Fruit fly (Drosophila melanogaster) whole organism, prepupa: ENCODE data around the gene CG43179.

Source experiments
- Blimp-1 ChIP-seq: fragments of 200-800 bp; sonication (Bioruptor generic); optimal IDR thresholded peaks from 3 replicates; lab custom pipeline; 2017; ENCODE audit warnings: missing biosample characterization, missing genetic modification characterization, mild to moderate bottlenecking, moderate library complexity, missing genetic modification reagents
- CG11902 ChIP-seq: fragments of 200-800 bp; sonication (Bioruptor generic); optimal IDR thresholded peaks from 3 replicates; lab custom pipeline; 2016; ENCODE audit warnings: missing biosample characterization, missing genetic modification characterization
- CG15336 ChIP-seq: fragments of 200-800 bp; sonication (Bioruptor generic); IDR thresholded peaks from 2 replicates; pipeline ENCODE4 v1.3.6; 2022; ENCODE audit warnings: missing biosample characterization, missing genetic modification characterization
- CG1621 ChIP-seq: fragments of 200-800 bp; sonication (Bioruptor generic); optimal IDR thresholded peaks from 3 replicates; lab custom pipeline; 2018; ENCODE audit warnings: missing biosample characterization, mild to moderate bottlenecking, missing genetic modification characterization
- CG16779 ChIP-seq: fragments of 200-800 bp; sonication (Bioruptor generic); optimal IDR thresholded peaks from 3 replicates; lab custom pipeline; 2017; ENCODE audit warnings: missing biosample characterization, mild to moderate bottlenecking, missing genetic modification characterization
- CG3032 ChIP-seq: fragments of 200-800 bp; optimal IDR thresholded peaks from 2 replicates; lab custom pipeline; 2019; ENCODE audit warnings: missing biosample characterization, mild to moderate bottlenecking, missing genetic modification characterization, moderate library complexity
- CG31627 ChIP-seq: fragments of 200-800 bp; sonication (Bioruptor generic); optimal IDR thresholded peaks from 3 replicates; lab custom pipeline; 2016; ENCODE audit warnings: missing biosample characterization, missing genetic modification characterization
- CG32006 ChIP-seq: fragments of 200-800 bp; sonication (Bioruptor generic); optimal IDR thresholded peaks from 3 replicates; lab custom pipeline; 2017; ENCODE audit warnings: missing biosample characterization, mild to moderate bottlenecking, missing genetic modification characterization
- CG34406 ChIP-seq: fragments of 200-800 bp; sonication (Bioruptor generic); optimal IDR thresholded peaks from 3 replicates; lab custom pipeline; 2016; ENCODE audit warnings: missing biosample characterization, missing genetic modification characterization
- CG3919 ChIP-seq: fragments of 200-800 bp; sonication (Bioruptor generic); optimal IDR thresholded peaks from 3 replicates; lab custom pipeline; 2016; ENCODE audit warnings: missing biosample characterization, missing genetic modification characterization
- CG4318 ChIP-seq: fragments of 200-800 bp; sonication (Bioruptor generic); optimal IDR thresholded peaks from 3 replicates; lab custom pipeline; 2017; ENCODE audit warnings: missing biosample characterization, mild to moderate bottlenecking, missing genetic modification characterization
- CG6163 ChIP-seq: fragments of 200-800 bp; sonication (Bioruptor generic); IDR thresholded peaks from 3 replicates; pipeline ENCODE4 v1.3.6; 2022; ENCODE audit warnings: missing biosample characterization, missing genetic modification characterization
- CG6276 ChIP-seq: fragments of 200-800 bp; sonication (Bioruptor generic); optimal IDR thresholded peaks from 2 replicates; lab custom pipeline; 2017; ENCODE audit warnings: missing biosample characterization, mild to moderate bottlenecking, missing genetic modification characterization
- CG6808 ChIP-seq: fragments of 200-800 bp; sonication (Bioruptor generic); optimal IDR thresholded peaks from 3 replicates; lab custom pipeline; 2017; ENCODE audit warnings: missing biosample characterization, missing genetic modification characterization, mild to moderate bottlenecking, moderate library complexity, missing genetic modification reagents
- CG7368 ChIP-seq: fragments of 200-800 bp; sonication (Bioruptor generic); optimal IDR thresholded peaks from 3 replicates; lab custom pipeline; 2016; ENCODE audit warnings: missing biosample characterization, missing genetic modification characterization
- CG8119 ChIP-seq: fragments of 200-800 bp; sonication (Bioruptor generic); IDR thresholded peaks from 3 replicates; pipeline ENCODE4 v1.3.6; 2022; ENCODE audit warnings: missing biosample characterization, missing genetic modification characterization
- CG8319 ChIP-seq: fragments of 200-800 bp; sonication (Bioruptor generic); optimal IDR thresholded peaks from 3 replicates; lab custom pipeline; 2016; ENCODE audit warnings: missing biosample characterization, missing genetic modification characterization
- CG9139 ChIP-seq: fragments of 200-800 bp; sonication (Bioruptor generic); optimal IDR thresholded peaks from 3 replicates; lab custom pipeline; 2017; ENCODE audit warnings: missing biosample characterization, mild to moderate bottlenecking, missing genetic modification characterization
- Eip75B ChIP-seq: fragments of 200-800 bp; sonication (Bioruptor generic); optimal IDR thresholded peaks from 3 replicates; lab custom pipeline; 2016; ENCODE audit warnings: missing biosample characterization, missing genetic modification characterization
- Eip78C ChIP-seq: fragments of 200-800 bp; sonication (Bioruptor generic); peaks from one replicate; lab custom pipeline; 2016; ENCODE audit warnings: missing biosample characterization, missing genetic modification characterization
- Eip93F ChIP-seq: fragments of 200-800 bp; sonication (Bioruptor generic); optimal IDR thresholded peaks from 2 replicates; lab custom pipeline; 2016; ENCODE audit warnings: missing biosample characterization, mild to moderate bottlenecking, missing genetic modification characterization
- Ets21C ChIP-seq: fragments of 200-800 bp; sonication (Bioruptor generic); optimal IDR thresholded peaks from 3 replicates; lab custom pipeline; 2016; ENCODE audit warnings: missing biosample characterization, missing genetic modification characterization
- Ets96B ChIP-seq: fragments of 200-800 bp; optimal IDR thresholded peaks from 2 replicates; lab custom pipeline; 2019; ENCODE audit warnings: missing biosample characterization, mild to moderate bottlenecking, missing genetic modification characterization, moderate library complexity
- Hr39 ChIP-seq: fragments of 200-800 bp; sonication (Bioruptor generic); optimal IDR thresholded peaks from 2 replicates; lab custom pipeline; 2016; ENCODE audit warnings: missing biosample characterization, missing genetic modification characterization
- Hr4 ChIP-seq: fragments of 200-800 bp; sonication (Bioruptor generic); optimal IDR thresholded peaks from 3 replicates; lab custom pipeline; 2016; ENCODE audit warnings: missing biosample characterization, missing genetic modification characterization
- Lpt ChIP-seq: fragments of 200-800 bp; sonication (Bioruptor generic); optimal IDR thresholded peaks from 3 replicates; lab custom pipeline; 2016; ENCODE audit warnings: missing biosample characterization, missing genetic modification characterization
- OdsH ChIP-seq: fragments of 200-800 bp; sonication (Bioruptor generic); optimal IDR thresholded peaks from 3 replicates; lab custom pipeline; 2016; ENCODE audit warnings: missing biosample characterization, missing genetic modification characterization
- Smox ChIP-seq: fragments of 200-800 bp; sonication (Bioruptor generic); optimal IDR thresholded peaks from 3 replicates; lab custom pipeline; 2016; ENCODE audit warnings: missing biosample characterization, missing genetic modification characterization
- Sox14 ChIP-seq: fragments of 200-800 bp; sonication (Bioruptor generic); optimal IDR thresholded peaks from 3 replicates; lab custom pipeline; 2016; ENCODE audit warnings: missing biosample characterization, missing genetic modification characterization
- Sox15 ChIP-seq: fragments of 200-800 bp; sonication (Bioruptor generic); optimal IDR thresholded peaks from 3 replicates; lab custom pipeline; 2016; ENCODE audit warnings: missing biosample characterization, missing genetic modification characterization
- achi ChIP-seq: fragments of 200-800 bp; sonication (Bioruptor generic); optimal IDR thresholded peaks from 3 replicates; lab custom pipeline; 2016; ENCODE audit warnings: missing biosample characterization, missing genetic modification characterization
- acj6 ChIP-seq: fragments of 200-800 bp; sonication (Bioruptor generic); optimal IDR thresholded peaks from 3 replicates; lab custom pipeline; 2016; ENCODE audit warnings: missing biosample characterization, missing genetic modification characterization
- cyc ChIP-seq: fragments of 200-800 bp; sonication (Bioruptor generic); optimal IDR thresholded peaks from 3 replicates; lab custom pipeline; 2016; ENCODE audit warnings: missing biosample characterization, missing genetic modification characterization
- dac ChIP-seq: fragments of 200-800 bp; sonication (Bioruptor generic); optimal IDR thresholded peaks from 2 replicates; lab custom pipeline; 2017; ENCODE audit warnings: missing biosample characterization, mild to moderate bottlenecking, missing genetic modification characterization
- eg ChIP-seq: fragments of 200-800 bp; sonication (Bioruptor generic); IDR thresholded peaks from 3 replicates; pipeline ENCODE4 v1.3.6; 2022; ENCODE audit warnings: missing biosample characterization, missing genetic modification characterization
- esn ChIP-seq: fragments of 200-800 bp; sonication (Bioruptor generic); optimal IDR thresholded peaks from 2 replicates; lab custom pipeline; 2016; ENCODE audit warnings: missing biosample characterization, mild to moderate bottlenecking, missing genetic modification characterization, moderate library complexity
- fd59A ChIP-seq: fragments of 200-800 bp; sonication (Bioruptor generic); optimal IDR thresholded peaks from 2 replicates; lab custom pipeline; 2017; ENCODE audit warnings: missing biosample characterization, mild to moderate bottlenecking, missing genetic modification characterization, missing genetic modification reagents
- fd85E ChIP-seq: fragments of 200-800 bp; sonication (Bioruptor generic); optimal IDR thresholded peaks from 3 replicates; lab custom pipeline; 2016; ENCODE audit warnings: missing biosample characterization, missing genetic modification characterization
- fkh ChIP-seq: fragments of 200-800 bp; sonication (Bioruptor generic); optimal IDR thresholded peaks from 3 replicates; lab custom pipeline; 2017; ENCODE audit warnings: missing biosample characterization, mild to moderate bottlenecking, missing genetic modification characterization, moderate library complexity
- lz ChIP-seq: fragments of 200-800 bp; sonication (Bioruptor generic); optimal IDR thresholded peaks from 3 replicates; lab custom pipeline; 2016; ENCODE audit warnings: missing biosample characterization, missing genetic modification characterization
- net ChIP-seq: fragments of 200-800 bp; sonication (Bioruptor generic); optimal IDR thresholded peaks from 3 replicates; lab custom pipeline; 2016; ENCODE audit warnings: missing biosample characterization, missing genetic modification characterization
- pdm3 ChIP-seq: fragments of 200-800 bp; sonication (Bioruptor generic); optimal IDR thresholded peaks from 3 replicates; lab custom pipeline; 2016; ENCODE audit warnings: missing biosample characterization, missing genetic modification characterization
- salr ChIP-seq, 2 experiments: fragments of 200-800 bp; sonication (Bioruptor generic); optimal IDR thresholded peaks; 3 replicates each; lab custom pipeline; 2016 to 2018; ENCODE audit warnings: missing biosample characterization in 2 of 2, missing genetic modification characterization in 2 of 2, mild to moderate bottlenecking in 1 of 2
- ss ChIP-seq, 2 experiments: fragments of 200-800 bp; sonication (Bioruptor generic); optimal IDR thresholded peaks; 2 replicates in 1 of 2; 3 replicates in 1 of 2; lab custom pipeline; 2017 to 2018; ENCODE audit warnings: mild to moderate bottlenecking in 2 of 2, missing biosample characterization in 2 of 2, missing genetic modification characterization in 2 of 2, moderate library complexity in 1 of 2
- svp ChIP-seq: fragments of 200-800 bp; sonication (Bioruptor generic); peaks from one replicate; lab custom pipeline; 2016; ENCODE audit warnings: missing biosample characterization, missing genetic modification characterization
- vri ChIP-seq: fragments of 200-800 bp; sonication (Bioruptor generic); optimal IDR thresholded peaks from 3 replicates; lab custom pipeline; 2016; ENCODE audit warnings: missing biosample characterization, mild to moderate bottlenecking, missing genetic modification characterization

Gene CG43179

dm6 chr3R:14283042-14283626 is 27.2 kb downstream of the CG43179 start (continued):
- TF ChIP-seq CG8319 (GFP tag; lab: Kevin White, UChicago) = peak; percentile 45
- TF ChIP-seq cyc (GFP tag; lab: Kevin White, UChicago) = peak; percentile 73
- no peak for TF ChIP-seq CG6808 (GFP tag; lab: Kevin White, UChicago)
- TF ChIP-seq CG4318 (GFP tag; lab: Kevin White, UChicago) = peak; percentile 88
- peak; percentile 91 for TF ChIP-seq Hr39 (GFP tag; lab: Kevin White, UChicago)
- TF ChIP-seq CG34406 (GFP tag; lab: Kevin White, UChicago) = peak; percentile 77
- peak; percentile 79 for TF ChIP-seq CG6276 (GFP tag; lab: Kevin White, UChicago)
- TF ChIP-seq CG11902 (GFP tag; lab: Kevin White, UChicago) = peak; percentile 37
- TF ChIP-seq Ets21C (GFP tag; lab: Kevin White, UChicago) = peak; percentile 74
- TF ChIP-seq CG3032 (tag; lab: Kevin White, UChicago) = peak; percentile 41
- no peak for TF ChIP-seq fd85E (GFP tag; lab: Kevin White, UChicago)
- no peak for TF ChIP-seq CG6163
- TF ChIP-seq ss (GFP tag; optimal IDR thresholded peaks at IDR 0.05; lab: Kevin White, UChicago) = peak in 1 of 2 experiments; percentile 58
- TF ChIP-seq fkh = no peak
- TF ChIP-seq Eip78C (GFP tag; lab: Kevin White, UChicago) = peak; percentile 97
- peak; percentile 91 for TF ChIP-seq CG32006 (GFP tag; lab: Kevin White, UChicago)
- TF ChIP-seq CG9139 (GFP tag; lab: Kevin White, UChicago) = no peak
- no peak for TF ChIP-seq Eip93F (GFP tag; lab: Kevin White, UChicago)
- TF ChIP-seq CG1621 = no peak
- TF ChIP-seq net (GFP tag; lab: Kevin White, UChicago) = peak; percentile 76
- peak; percentile 35 for TF ChIP-seq Ets96B
- no peak for TF ChIP-seq eg (GFP tag; lab: Robert Waterston, UW)
- peak; percentile 66 for TF ChIP-seq dac (GFP tag; lab: Kevin White, UChicago)
- TF ChIP-seq CG31627 = peak; percentile 88

DNA sequence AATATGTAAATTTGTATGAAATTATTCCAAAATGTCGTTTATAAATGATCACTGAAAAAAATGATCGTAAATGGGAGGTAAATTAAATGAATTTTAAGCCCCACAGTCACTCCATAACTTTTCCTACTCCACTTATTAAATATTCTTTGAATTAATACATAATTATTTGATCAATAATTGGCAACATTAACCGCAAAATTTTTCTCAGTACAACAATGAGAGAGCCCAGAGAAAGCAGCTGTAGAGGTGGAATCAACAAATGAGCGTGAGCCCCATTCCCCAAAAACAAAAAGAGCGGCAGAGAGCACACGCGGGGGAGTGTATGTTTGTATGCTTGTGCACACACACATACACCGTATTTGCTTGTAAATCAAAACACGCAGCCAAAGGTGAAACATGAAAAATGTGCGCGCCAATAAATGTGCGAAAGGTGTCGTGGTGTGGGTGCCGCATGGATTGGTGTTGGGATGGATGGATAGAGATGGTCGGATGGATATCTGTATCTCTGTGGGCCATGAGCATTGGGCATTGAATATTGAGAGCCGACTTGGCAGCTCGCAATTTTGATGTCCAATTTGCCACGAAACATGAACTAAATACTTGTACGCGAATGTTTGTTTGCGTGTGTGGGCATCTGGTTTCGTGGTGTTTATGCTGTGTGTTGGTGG is 28.0 kb downstream of the CG43179 start:
- peak; percentile 95 for TF ChIP-seq fd59A
- TF ChIP-seq Sox15 (GFP tag; lab: Kevin White, UChicago) = peak; percentile 97
- TF ChIP-seq Eip75B (GFP tag; lab: Kevin White, UChicago) = peak; percentile 96
- TF ChIP-seq Eip78C (GFP tag; lab: Kevin White, UChicago) = peak; percentile 100
- peak; percentile 90 for TF ChIP-seq Eip93F (GFP tag; lab: Kevin White, UChicago)
- TF ChIP-seq CG6163 = no peak
- TF ChIP-seq esn (GFP tag; lab: Kevin White, UChicago) = peak; percentile 99
- peak; percentile 99 for TF ChIP-seq CG3919 (GFP tag; lab: Kevin White, UChicago)
- TF ChIP-seq Smox (GFP tag; lab: Kevin White, UChicago) = peak; percentile 98
- TF ChIP-seq CG6808 (GFP tag; lab: Kevin White, UChicago) = peak; percentile 92
- TF ChIP-seq eg (GFP tag; lab: Robert Waterston, UW) = no peak
- peak; percentile 86 for TF ChIP-seq CG9139 (GFP tag; lab: Kevin White, UChicago)
- peak; percentile 98 for TF ChIP-seq CG6276 (GFP tag; lab: Kevin White, UChicago)
- no peak for TF ChIP-seq CG15336 (GFP tag; lab: Robert Waterston, UW)
- TF ChIP-seq Blimp-1 (GFP tag; lab: Kevin White, UChicago) = peak; percentile 89
- TF ChIP-seq salr (GFP tag; optimal IDR thresholded peaks at IDR 0.05; lab: Kevin White, UChicago) = peak; percentile 92 to 97
- peak; percentile 98 for TF ChIP-seq pdm3
- TF ChIP-seq OdsH (GFP tag; lab: Kevin White, UChicago) = peak; percentile 99
- peak; percentile 98 for TF ChIP-seq acj6 (GFP tag; lab: Kevin White, UChicago)
- TF ChIP-seq CG31627 = peak; percentile 97
- no peak for TF ChIP-seq CG8119
- peak; percentile 94 for TF ChIP-seq CG16779
- TF ChIP-seq svp = peak; percentile 99
- peak; percentile 96 for TF ChIP-seq CG11902 (GFP tag; lab: Kevin White, UChicago)
- TF ChIP-seq lz (GFP tag; lab: Kevin White, UChicago) = peak; percentile 98
- peak; percentile 97 for TF ChIP-seq Sox14 (GFP tag; lab: Kevin White, UChicago)
- peak; percentile 98 for TF ChIP-seq Lpt
- peak; percentile 98 for TF ChIP-seq CG4318 (GFP tag; lab: Kevin White, UChicago)
- peak; percentile 95 for TF ChIP-seq vri (GFP tag; lab: Kevin White, UChicago)
- TF ChIP-seq CG7368 (GFP tag; lab: Kevin White, UChicago) = peak; percentile 97
- peak; percentile 97 for TF ChIP-seq achi
- TF ChIP-seq Hr4 (GFP tag; lab: Kevin White, UChicago) = peak; percentile 99
- TF ChIP-seq CG1621 = peak; percentile 93
- peak; percentile 93 for TF ChIP-seq Ets21C (GFP tag; lab: Kevin White, UChicago)
- TF ChIP-seq Hr39 (GFP tag; lab: Kevin White, UChicago) = peak; percentile 97
- TF ChIP-seq CG3032 (tag; lab: Kevin White, UChicago) = peak; percentile 95
- peak; percentile 99 for TF ChIP-seq CG32006 (GFP tag; lab: Kevin White, UChicago)
